Worm (Caenorhabditis elegans) whole organism, mixed stage, embryonic: ENCODE data around the gene glb-32.

Source experiments
- M03D4.4 ChIP-seq: sonication (generic microtip); optimal IDR thresholded peaks from 2 replicates; lab custom pipeline; 2017; ENCODE audit warnings: mild to moderate bottlenecking, missing genetic modification characterization, missing compliant biosample characterization
- bed-3 ChIP-seq: fragments of 200-800 bp; sonication (Bioruptor generic); optimal IDR thresholded peaks from 3 replicates; lab custom pipeline; 2018; ENCODE audit warnings: mild to moderate bottlenecking, missing genetic modification characterization, moderate library complexity, missing compliant biosample characterization
- blmp-1 ChIP-seq: fragments of 150-350 bp; optimal IDR thresholded peaks from 2 replicates; lab custom pipeline; 2014; ENCODE audit warnings: missing biosample characterization, missing genetic modification characterization
- ceh-39 ChIP-seq: fragments of 150-350 bp; optimal IDR thresholded peaks from 2 replicates; lab custom pipeline; 2014; ENCODE audit warnings: missing biosample characterization, missing genetic modification characterization
- ceh-43 ChIP-seq: fragments of 200-800 bp; sonication (Bioruptor generic); optimal IDR thresholded peaks from 2 replicates; lab custom pipeline; 2018; ENCODE audit warnings: mild to moderate bottlenecking, missing genetic modification characterization, moderate library complexity, missing compliant biosample characterization
- ceh-83 ChIP-seq: fragments of 200-800 bp; sonication (Bioruptor generic); optimal IDR thresholded peaks from 2 replicates; lab custom pipeline; 2018; ENCODE audit warnings: mild to moderate bottlenecking, missing genetic modification characterization, missing compliant biosample characterization
- ces-1 ChIP-seq: fragments of 150-350 bp; optimal IDR thresholded peaks from 2 replicates; lab custom pipeline; 2014; ENCODE audit warnings: missing biosample characterization, missing genetic modification reagents, missing genetic modification characterization
- cnd-1 ChIP-seq: fragments of 200-800 bp; sonication (Bioruptor generic); optimal IDR thresholded peaks from 2 replicates; lab custom pipeline; 2018; ENCODE audit warnings: mild to moderate bottlenecking, missing genetic modification characterization, missing compliant biosample characterization
- drap-1 ChIP-seq: fragments of 200-800 bp; sonication (Bioruptor generic); optimal IDR thresholded peaks from 3 replicates; lab custom pipeline; 2018; ENCODE audit warnings: mild to moderate bottlenecking, missing genetic modification characterization, missing compliant biosample characterization
- elt-1 ChIP-seq: sonication (generic microtip); optimal IDR thresholded peaks from 2 replicates; lab custom pipeline; 2017; ENCODE audit warnings: missing genetic modification characterization, mild to moderate bottlenecking, missing compliant biosample characterization, antibody characterized with exemption, moderate library complexity, borderline replicate concordance; ENCODE audit not compliant: insufficient read depth
- elt-3 ChIP-seq: fragments of 150-350 bp; optimal IDR thresholded peaks from 2 replicates; lab custom pipeline; 2014; ENCODE audit warnings: missing biosample characterization, missing genetic modification characterization
- flh-1 ChIP-seq: fragments of 200-800 bp; sonication (Bioruptor generic); optimal IDR thresholded peaks from 2 replicates; lab custom pipeline; 2018; ENCODE audit warnings: mild to moderate bottlenecking, missing genetic modification characterization, moderate library complexity, missing compliant biosample characterization
- ham-2 ChIP-seq: fragments of 200-800 bp; sonication (Bioruptor generic); optimal IDR thresholded peaks from 2 replicates; lab custom pipeline; 2018; ENCODE audit warnings: mild to moderate bottlenecking, missing genetic modification characterization, missing compliant biosample characterization
- hlh-1 ChIP-seq: fragments of 150-350 bp; optimal IDR thresholded peaks from 2 replicates; lab custom pipeline; 2014; ENCODE audit warnings: missing biosample characterization, missing genetic modification reagents, missing genetic modification characterization
- lin-13 ChIP-seq: fragments of 150-350 bp; optimal IDR thresholded peaks from 2 replicates; lab custom pipeline; 2014; ENCODE audit warnings: missing biosample characterization, missing genetic modification characterization
- lin-32 ChIP-seq: fragments of 200-800 bp; sonication (Bioruptor generic); optimal IDR thresholded peaks from 2 replicates; lab custom pipeline; 2018; ENCODE audit warnings: mild to moderate bottlenecking, missing genetic modification characterization, missing compliant biosample characterization
- lsy-2 ChIP-seq: fragments of 150-350 bp; optimal IDR thresholded peaks from 2 replicates; lab custom pipeline; 2014; ENCODE audit warnings: missing biosample characterization, missing genetic modification characterization
- mep-1 ChIP-seq: fragments of 150-350 bp; optimal IDR thresholded peaks from 2 replicates; lab custom pipeline; 2017; ENCODE audit warnings: missing biosample characterization, missing genetic modification reagents, missing genetic modification characterization, inconsistent platforms
- nhr-12 ChIP-seq: fragments of 150-350 bp; optimal IDR thresholded peaks from 2 replicates; lab custom pipeline; 2014; ENCODE audit warnings: missing biosample characterization, missing genetic modification characterization
- nhr-2 ChIP-seq: fragments of 150-350 bp; optimal IDR thresholded peaks from 2 replicates; lab custom pipeline; 2014; ENCODE audit warnings: missing biosample characterization, missing genetic modification characterization
- nhr-237 ChIP-seq: fragments of 150-350 bp; optimal IDR thresholded peaks from 2 replicates; lab custom pipeline; 2014; ENCODE audit warnings: missing biosample characterization, missing genetic modification characterization
- nhr-28 ChIP-seq: fragments of 150-350 bp; optimal IDR thresholded peaks from 2 replicates; lab custom pipeline; 2014; ENCODE audit warnings: missing biosample characterization, missing genetic modification characterization
- nhr-76 ChIP-seq: sonication (generic microtip); optimal IDR thresholded peaks from 2 replicates; lab custom pipeline; 2017; ENCODE audit warnings: missing biosample characterization, missing genetic modification characterization
- pha-4 ChIP-seq: fragments of 150-350 bp; optimal IDR thresholded peaks from 2 replicates; lab custom pipeline; 2018; ENCODE audit warnings: missing biosample characterization, missing genetic modification reagents, missing genetic modification characterization
- sem-2 ChIP-seq: fragments of 200-800 bp; sonication (Bioruptor generic); optimal IDR thresholded peaks from 2 replicates; lab custom pipeline; 2018; ENCODE audit warnings: mild to moderate bottlenecking, missing genetic modification characterization, missing compliant biosample characterization
- snpc-4 ChIP-seq: fragments of 150-350 bp; optimal IDR thresholded peaks from 2 replicates; lab custom pipeline; 2014; ENCODE audit warnings: missing biosample characterization, missing genetic modification characterization
- sptf-1 ChIP-seq: sonication (generic microtip); optimal IDR thresholded peaks from 2 replicates; lab custom pipeline; 2017; ENCODE audit warnings: mild to moderate bottlenecking, missing genetic modification characterization, moderate library complexity, missing compliant biosample characterization
- tbx-8 ChIP-seq: fragments of 200-800 bp; sonication (Bioruptor generic); optimal IDR thresholded peaks from 2 replicates; lab custom pipeline; 2018; ENCODE audit warnings: mild to moderate bottlenecking, missing genetic modification characterization, moderate library complexity, missing compliant biosample characterization
- unc-120 ChIP-seq: sonication (generic microtip); optimal IDR thresholded peaks from 2 replicates; lab custom pipeline; 2017; ENCODE audit warnings: missing genetic modification characterization, missing compliant biosample characterization; ENCODE audit not compliant: poor library complexity, severe bottlenecking
- unc-62 ChIP-seq: fragments of 150-350 bp; optimal IDR thresholded peaks from 2 replicates; lab custom pipeline; 2014; ENCODE audit warnings: missing biosample characterization, missing genetic modification reagents, missing genetic modification characterization
- zip-8 ChIP-seq: fragments of 150-350 bp; optimal IDR thresholded peaks from 2 replicates; lab custom pipeline; 2014; ENCODE audit warnings: missing biosample characterization, missing genetic modification characterization
- ztf-11 ChIP-seq: fragments of 150-350 bp; optimal IDR thresholded peaks from 2 replicates; lab custom pipeline; 2014; ENCODE audit warnings: missing biosample characterization, missing genetic modification characterization

The glb-32 gene

ce11 chrV:5119679-5120078 lies 30.3 kb upstream of the glb-32 start, which contains the start of gene sid-1:
sid-1 (plus strand) TSS chrV:5119970.
- TF ChIP-seq bed-3 (GFP tag; lab: Kevin White, UChicago) (no peak), nhr-237 (tag; lab: Kevin White, UChicago) (no peak), ces-1 (GFP tag; lab: Kevin White, UChicago) (no peak), nhr-2 (tag; lab: Kevin White, UChicago) (no peak), sem-2 (GFP tag; lab: Kevin White, UChicago) (no peak), snpc-4 (tag; lab: Kevin White, UChicago) (no peak), lin-13 (no peak), elt-1 (tag; lab: Kevin White, UChicago) (no peak), flh-1 (no peak), hlh-1 (tag; lab: Kevin White, UChicago) (no peak), unc-120 (tag; lab: Kevin White, UChicago) (no peak)

- TF ChIP-seq lsy-2 (tag; lab: Kevin White, UChicago) (no peak), ceh-39 (no peak), sptf-1 (tag; lab: Kevin White, UChicago) (no peak), tbx-8 (GFP tag; lab: Kevin White, UChicago) (no peak), flh-1 (no peak), zip-8 (tag; lab: Kevin White, UChicago) (no peak), nhr-2 (tag; lab: Kevin White, UChicago) (no peak), ceh-83 (GFP tag; lab: Kevin White, UChicago) (no peak), elt-3 (no peak), bed-3 (GFP tag; lab: Kevin White, UChicago) (no peak), blmp-1 (tag; lab: Kevin White, UChicago) (no peak), elt-1 (tag; lab: Kevin White, UChicago) (no peak), ztf-11 (no peak), ham-2 (no peak), nhr-28 (tag; lab: Kevin White, UChicago) (no peak), lin-32 (GFP tag; lab: Kevin White, UChicago) (no peak)
Measured at ce11 chrV:5119109-5119508, 29.8 kb upstream of the glb-32 start, which contains the start of gene C04F5.9. C04F5.9 (minus strand) TSS chrV:5119209.

ce11 chrV:5113654-5114053 lies 24.3 kb upstream of the glb-32 start, which contains the start of gene C04F5.8:
C04F5.8 (minus strand) TSS chrV:5113754.
- TF ChIP-seq unc-120 (tag; lab: Kevin White, UChicago) (no peak), bed-3 (GFP tag; lab: Kevin White, UChicago) (no peak), blmp-1 (tag; lab: Kevin White, UChicago) (no peak), ceh-43 (GFP tag; lab: Kevin White, UChicago) (no peak), mep-1 (tag; lab: Kevin White, UChicago) (no peak), tbx-8 (GFP tag; lab: Kevin White, UChicago) (no peak), lsy-2 (tag; lab: Kevin White, UChicago) (no peak), elt-1 (tag; lab: Kevin White, UChicago) (no peak), ceh-39 (no peak), pha-4 (tag; lab: Kevin White, UChicago) (no peak), cnd-1 (tag; lab: Kevin White, UChicago) (no peak), lin-32 (GFP tag; lab: Kevin White, UChicago) (no peak), M03D4.4 (no peak), nhr-76 (tag; lab: Kevin White, UChicago) (no peak)

ce11 chrV:5110684-5111083 lies 21.3 kb upstream of the glb-32 start, which contains the start of gene ugt-63:
ugt-63 (minus strand) TSS chrV:5110772.
- TF ChIP-seq nhr-76 (tag; lab: Kevin White, UChicago): no peak
- TF ChIP-seq lin-13: no peak
- TF ChIP-seq zip-8 (tag; lab: Kevin White, UChicago): no peak
- no peak for TF ChIP-seq mep-1 (tag; lab: Kevin White, UChicago)
- TF ChIP-seq pha-4 (tag; lab: Kevin White, UChicago): no peak
- TF ChIP-seq nhr-12 (tag; lab: Kevin White, UChicago): no peak
- TF ChIP-seq ceh-39: no peak
- no peak for TF ChIP-seq snpc-4 (tag; lab: Kevin White, UChicago)
- TF ChIP-seq unc-62 (GFP tag; lab: Kevin White, UChicago): no peak
- no peak for TF ChIP-seq nhr-2 (tag; lab: Kevin White, UChicago)
- TF ChIP-seq lsy-2 (tag; lab: Kevin White, UChicago): no peak
- TF ChIP-seq drap-1: no peak
- TF ChIP-seq ceh-83 (GFP tag; lab: Kevin White, UChicago): no peak
